Worm (Caenorhabditis elegans) whole organism, L1 larva: ENCODE data around the gene skr-21.

Source experiments
- C16A3.4 ChIP-seq: fragments of 150-350 bp; optimal IDR thresholded peaks from 2 replicates; lab custom pipeline; 2014; ENCODE audit warnings: missing biosample characterization, missing genetic modification characterization
- F16B12.6 ChIP-seq: fragments of 150-350 bp; optimal IDR thresholded peaks from 2 replicates; lab custom pipeline; 2014; ENCODE audit warnings: missing biosample characterization, missing genetic modification characterization
- aha-1 ChIP-seq: fragments of 150-350 bp; optimal IDR thresholded peaks from 2 replicates; lab custom pipeline; 2014; ENCODE audit warnings: missing biosample characterization, missing genetic modification characterization
- alr-1 ChIP-seq: fragments of 200-800 bp; sonication (Bioruptor generic); optimal IDR thresholded peaks from 2 replicates; lab custom pipeline; 2018; ENCODE audit warnings: borderline replicate concordance, mild to moderate bottlenecking, missing genetic modification characterization, missing compliant biosample characterization
- blmp-1 ChIP-seq: fragments of 150-350 bp; optimal IDR thresholded peaks from 2 replicates; lab custom pipeline; 2014; ENCODE audit warnings: missing biosample characterization, missing genetic modification characterization
- ceh-88 ChIP-seq: fragments of 200-800 bp; sonication (Bioruptor generic); IDR thresholded peaks from 2 replicates; pipeline ENCODE4 v1.3.6; 2022; ENCODE audit warnings: missing genetic modification characterization, missing compliant biosample characterization
- efl-1 ChIP-seq, 4 experiments: fragments of 150-350 bp; optimal IDR thresholded peaks in 3 of 4; peaks in 1 of 4; 1 replicate in 1 of 4; 2 replicates in 3 of 4; lab custom pipeline; 2014; ENCODE audit warnings: missing biosample characterization in 2 of 4, missing genetic modification characterization in 2 of 4, missing genetic modification reagents in 2 of 4
- elt-2 ChIP-seq: sonication (generic microtip); optimal IDR thresholded peaks from 2 replicates; lab custom pipeline; 2016; ENCODE audit warnings: missing genetic modification characterization, mild to moderate bottlenecking, inconsistent platforms, missing compliant biosample characterization, missing genetic modification reagents
- grh-1 ChIP-seq: fragments of 200-800 bp; sonication (Bioruptor generic); IDR thresholded peaks from 2 replicates; pipeline ENCODE4 v1.3.6; 2022; ENCODE audit warnings: missing genetic modification reagents, missing genetic modification characterization, missing compliant biosample characterization
- hlh-4 ChIP-seq: sonication (generic microtip); optimal IDR thresholded peaks from 2 replicates; lab custom pipeline; 2016; ENCODE audit warnings: mild to moderate bottlenecking, missing genetic modification characterization, missing compliant biosample characterization
- isw-1 ChIP-seq: fragments of 200-800 bp; sonication (Bioruptor generic); IDR thresholded peaks from 2 replicates; pipeline ENCODE4 v1.3.6; 2022; ENCODE audit warnings: missing genetic modification characterization, missing compliant biosample characterization
- jun-1 ChIP-seq: fragments of 150-350 bp; optimal IDR thresholded peaks from 2 replicates; lab custom pipeline; 2014; ENCODE audit warnings: missing biosample characterization, missing genetic modification reagents, missing genetic modification characterization
- lin-14 ChIP-seq: fragments of 200-800 bp; sonication (Bioruptor generic); optimal IDR thresholded peaks from 2 replicates; lab custom pipeline; 2018; ENCODE audit warnings: mild to moderate bottlenecking, missing genetic modification characterization, moderate library complexity, missing compliant biosample characterization
- lin-35 ChIP-seq, 2 experiments: fragments of 150-350 bp; optimal IDR thresholded peaks; 2 replicates each; lab custom pipeline; 2014; ENCODE audit warnings: missing biosample characterization in 2 of 2, missing genetic modification characterization in 2 of 2, missing genetic modification reagents in 2 of 2
- lsy-2 ChIP-seq, 2 experiments: fragments of 150-350 bp; optimal IDR thresholded peaks; 2 replicates each; lab custom pipeline; 2014; ENCODE audit warnings: missing biosample characterization in 2 of 2, missing genetic modification characterization in 2 of 2
- mab-9 ChIP-seq: fragments of 200-800 bp; sonication (Bioruptor generic); IDR thresholded peaks from 2 replicates; pipeline ENCODE4 v1.3.6; 2022; ENCODE audit warnings: missing genetic modification reagents, missing genetic modification characterization, missing compliant biosample characterization
- mep-1 ChIP-seq: fragments of 150-350 bp; optimal IDR thresholded peaks from 2 replicates; lab custom pipeline; 2014; ENCODE audit warnings: missing biosample characterization, missing genetic modification characterization
- nhr-19 ChIP-seq: fragments of 200-800 bp; sonication (Bioruptor generic); conservative IDR thresholded peaks from 2 replicates; pipeline ENCODE4 v1.3.6; 2022; ENCODE audit warnings: missing genetic modification characterization, missing compliant biosample characterization
- nhr-20 ChIP-seq: sonication (generic microtip); optimal IDR thresholded peaks from 2 replicates; lab custom pipeline; 2016; ENCODE audit warnings: mild to moderate bottlenecking, missing genetic modification characterization, missing compliant biosample characterization
- nhr-47 ChIP-seq: sonication (generic microtip); optimal IDR thresholded peaks from 2 replicates; lab custom pipeline; 2016; ENCODE audit warnings: mild to moderate bottlenecking, missing genetic modification characterization, moderate library complexity, missing compliant biosample characterization
- nhr-71 ChIP-seq: sonication (generic microtip); optimal IDR thresholded peaks from 2 replicates; lab custom pipeline; 2016; ENCODE audit warnings: mild to moderate bottlenecking, missing genetic modification characterization, moderate library complexity, missing compliant biosample characterization
- nhr-76 ChIP-seq: sonication (generic microtip); optimal IDR thresholded peaks from 2 replicates; lab custom pipeline; 2017; ENCODE audit warnings: missing biosample characterization, missing genetic modification characterization
- nhr-77 ChIP-seq: fragments of 150-350 bp; optimal IDR thresholded peaks from 2 replicates; lab custom pipeline; 2014; ENCODE audit warnings: missing biosample characterization, missing genetic modification characterization
- nhr-85 ChIP-seq: sonication (generic microtip); peaks from one replicate; lab custom pipeline; 2016; ENCODE audit warnings: missing genetic modification characterization, inconsistent platforms, missing compliant biosample characterization
- nhr-90 ChIP-seq: sonication (generic microtip); optimal IDR thresholded peaks from 2 replicates; lab custom pipeline; 2016; ENCODE audit warnings: mild to moderate bottlenecking, missing genetic modification characterization, missing compliant biosample characterization; ENCODE audit not compliant: poor library complexity
- pag-3 ChIP-seq: sonication (generic microtip); optimal IDR thresholded peaks from 2 replicates; lab custom pipeline; 2017; ENCODE audit warnings: missing genetic modification characterization, mild to moderate bottlenecking, missing compliant biosample characterization, antibody characterized with exemption, borderline replicate concordance; ENCODE audit not compliant: insufficient read depth
- pax-3 ChIP-seq: fragments of 200-800 bp; sonication (Bioruptor generic); optimal IDR thresholded peaks from 2 replicates; lab custom pipeline; 2018; ENCODE audit warnings: mild to moderate bottlenecking, missing genetic modification characterization, moderate library complexity, missing compliant biosample characterization
- rnt-1 ChIP-seq: sonication (generic microtip); optimal IDR thresholded peaks from 2 replicates; lab custom pipeline; 2016; ENCODE audit warnings: mild to moderate bottlenecking, missing genetic modification characterization, moderate library complexity, missing compliant biosample characterization
- skn-1 ChIP-seq: fragments of 150-350 bp; optimal IDR thresholded peaks from 2 replicates; lab custom pipeline; 2014; ENCODE audit warnings: missing biosample characterization, missing genetic modification characterization
- snpc-4 ChIP-seq: fragments of 150-350 bp; optimal IDR thresholded peaks from 2 replicates; lab custom pipeline; 2014; ENCODE audit warnings: missing biosample characterization, missing genetic modification characterization
- sptf-1 ChIP-seq: fragments of 150-350 bp; optimal IDR thresholded peaks from 2 replicates; lab custom pipeline; 2014; ENCODE audit warnings: missing biosample characterization, missing genetic modification characterization
- sup-37 ChIP-seq: fragments of 200-800 bp; sonication (Bioruptor generic); optimal IDR thresholded peaks from 2 replicates; lab custom pipeline; 2018; ENCODE audit warnings: mild to moderate bottlenecking, missing genetic modification characterization, missing compliant biosample characterization
- tbx-2 ChIP-seq: sonication (generic microtip); optimal IDR thresholded peaks from 2 replicates; lab custom pipeline; 2016; ENCODE audit warnings: missing genetic modification characterization, missing compliant biosample characterization
- tlp-1 ChIP-seq: fragments of 150-350 bp; optimal IDR thresholded peaks from 2 replicates; lab custom pipeline; 2014; ENCODE audit warnings: missing biosample characterization, missing genetic modification characterization
- unc-130 ChIP-seq: fragments of 150-350 bp; optimal IDR thresholded peaks from 2 replicates; lab custom pipeline; 2017; ENCODE audit warnings: missing biosample characterization, missing genetic modification characterization, inconsistent platforms
- unc-86 ChIP-seq: sonication (generic microtip); optimal IDR thresholded peaks from 2 replicates; lab custom pipeline; 2016; ENCODE audit warnings: missing genetic modification characterization, missing compliant biosample characterization
- zag-1 ChIP-seq: fragments of 150-350 bp; optimal IDR thresholded peaks from 2 replicates; lab custom pipeline; 2014; ENCODE audit warnings: missing biosample characterization, missing genetic modification characterization
- zip-4 ChIP-seq: fragments of 200-800 bp; sonication (Bioruptor generic); optimal IDR thresholded peaks from 2 replicates; lab custom pipeline; 2018; ENCODE audit warnings: mild to moderate bottlenecking, missing genetic modification characterization, moderate library complexity, missing compliant biosample characterization
- ztf-4 ChIP-seq: fragments of 150-350 bp; optimal IDR thresholded peaks from 2 replicates; lab custom pipeline; 2014; ENCODE audit warnings: missing biosample characterization, missing genetic modification characterization

The skr-21 gene

ce11 chrX:13224608-13225007 lies 1.9 kb downstream of the skr-21 start, which contains the start of gene skr-19:
TSS of gene skr-19 (minus strand) at chrX:13224708.
- TF ChIP-seq jun-1 (tag; lab: Kevin White, UChicago): no peak
- no peak for TF ChIP-seq sup-37 (GFP tag; lab: Kevin White, UChicago)
- no peak for TF ChIP-seq skn-1 (tag; lab: Kevin White, UChicago)
- TF ChIP-seq C16A3.4: no peak
- no peak for TF ChIP-seq hlh-4 (tag; lab: Kevin White, UChicago)
- TF ChIP-seq grh-1: no peak
- TF ChIP-seq ztf-4 (tag; lab: Kevin White, UChicago): no peak

DNA sequence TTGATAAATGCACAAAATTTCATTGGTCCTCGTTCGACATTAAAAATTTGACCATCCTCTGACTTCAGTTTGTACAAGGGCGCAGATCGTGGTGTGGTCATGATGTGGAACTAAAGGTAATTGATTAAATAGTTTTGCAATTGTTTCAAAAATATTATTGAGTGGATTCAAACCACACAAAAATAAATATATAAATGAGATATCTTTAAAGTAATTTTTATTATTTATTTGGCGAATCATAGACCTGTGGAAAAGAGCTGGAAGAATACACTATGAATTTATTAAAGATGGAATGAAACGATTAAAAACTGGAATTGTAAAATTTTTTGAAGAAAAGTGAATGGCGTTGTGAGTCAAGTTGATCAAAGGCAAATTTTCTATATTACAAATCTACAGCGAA lies 3.0 kb downstream of the skr-21 start, which contains the start of gene skr-20:
Gene skr-20, minus strand, starts transcription at position 101 of the 400 bp plus-strand sequence.
- no peak for TF ChIP-seq zag-1 (tag; lab: Kevin White, UChicago)
- no peak for TF ChIP-seq lin-14 (GFP tag; lab: Kevin White, UChicago)
- TF ChIP-seq pax-3: no peak
- no peak for TF ChIP-seq tlp-1 (tag; lab: Kevin White, UChicago)
- no peak for TF ChIP-seq tbx-2 (tag; lab: Kevin White, UChicago)
- TF ChIP-seq isw-1 (GFP tag; lab: Robert Waterston, UW): no peak
- no peak for TF ChIP-seq nhr-77
- TF ChIP-seq nhr-19: no peak
- no peak for TF ChIP-seq efl-1 (optimal IDR thresholded peaks at IDR 0.05; lab: Kevin White, UChicago)
- no peak for TF ChIP-seq efl-1 (GFP tag; optimal IDR thresholded peaks at IDR 0.05 in 1 of 2; lab: Kevin White, UChicago)
- TF ChIP-seq nhr-47 (tag; lab: Kevin White, UChicago): no peak
- no peak for TF ChIP-seq unc-86 (tag; lab: Kevin White, UChicago)
- TF ChIP-seq elt-2 (tag; lab: Kevin White, UChicago): no peak

DNA sequence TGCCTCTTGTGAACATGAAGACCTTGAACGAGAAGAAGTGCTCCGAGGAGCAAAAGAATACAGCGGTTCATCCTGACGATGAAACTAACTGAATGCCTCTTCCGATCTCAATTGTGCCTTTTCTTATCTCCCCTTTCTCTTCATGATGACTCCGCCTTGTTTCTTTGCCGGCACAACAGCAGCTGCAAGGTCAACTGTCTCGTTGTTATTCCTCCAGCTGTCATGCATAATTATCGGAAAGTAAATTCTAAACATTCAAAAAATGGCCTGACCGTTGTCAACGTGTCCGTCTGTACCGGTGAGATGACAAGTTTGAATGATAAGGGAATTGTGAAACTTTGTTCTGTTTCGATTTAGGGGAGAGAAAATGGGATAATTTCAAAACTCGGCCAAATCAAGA lies 5.1 kb downstream of the skr-21 start, which contains the start of gene asp-4:
Gene asp-4, minus strand, starts transcription at position 106 of the 400 bp plus-strand sequence.
- TF ChIP-seq mep-1 (peak; percentile 37), mab-9 (GFP tag; lab: Robert Waterston, UW) (0 out of 2 replicates have a peak, but pooled peaks have one; percentile 14), blmp-1 (tag; lab: Kevin White, UChicago) (peak; percentile 40), lin-14 (GFP tag; lab: Kevin White, UChicago) (peak; percentile 39), nhr-85 (peak; percentile 69), nhr-19 (no peak), aha-1 (tag; lab: Kevin White, UChicago) (no peak), alr-1 (tag; lab: Kevin White, UChicago) (no peak)
- TF ChIP-seq, all 84 proteins: peak for 5

DNA sequence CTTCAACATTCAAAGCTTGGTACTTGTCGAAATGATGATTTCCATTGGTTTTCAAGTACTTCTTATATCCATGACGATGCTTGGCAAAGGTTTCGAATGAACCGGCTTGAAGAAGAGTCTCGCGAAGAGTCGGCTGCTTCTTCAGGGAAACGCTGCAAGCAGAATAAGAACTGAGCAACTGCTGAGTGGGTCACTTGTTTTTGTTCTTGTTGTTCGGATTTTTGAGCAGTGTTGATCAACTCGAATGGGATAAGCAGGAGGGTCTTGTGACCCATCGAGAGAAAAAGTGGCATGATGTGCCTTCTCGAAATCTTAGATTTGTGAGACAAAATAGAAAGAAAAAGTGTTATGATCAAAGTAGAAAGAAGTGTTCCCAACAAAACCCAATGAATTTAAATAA lies 5.9 kb downstream of the skr-21 start:
- TF ChIP-seq pag-3 (tag; lab: Kevin White, UChicago): peak; percentile 71
- peak; percentile 36 for TF ChIP-seq unc-130 (tag; lab: Kevin White, UChicago)
- peak in 1 of 2 experiments; percentile 0 for TF ChIP-seq lin-35 (GFP tag; optimal IDR thresholded peaks at IDR 0.05; lab: Kevin White, UChicago)
- TF ChIP-seq nhr-76: no peak
- TF ChIP-seq snpc-4 (tag; lab: Kevin White, UChicago): peak; percentile 84
- TF ChIP-seq nhr-20 (tag; lab: Kevin White, UChicago): peak; percentile 5
- TF ChIP-seq nhr-71 (tag; lab: Kevin White, UChicago): peak; percentile 59
- no peak for TF ChIP-seq isw-1 (GFP tag; lab: Robert Waterston, UW)
- no peak for TF ChIP-seq zip-4 (GFP tag; lab: Kevin White, UChicago)
- peak; percentile 65 for TF ChIP-seq rnt-1 (tag; lab: Kevin White, UChicago)
- TF ChIP-seq F16B12.6 (tag; lab: Kevin White, UChicago): no peak
- TF ChIP-seq lin-14 (GFP tag; lab: Kevin White, UChicago): peak; percentile 69
- no peak for TF ChIP-seq nhr-90
- TF ChIP-seq lsy-2 (tag; optimal IDR thresholded peaks at IDR 0.05; lab: Kevin White, UChicago): peak in 1 of 2 experiments; percentile 40
- no peak for TF ChIP-seq ceh-88
- no peak for TF ChIP-seq sptf-1 (tag; lab: Kevin White, UChicago)
- TF ChIP-seq, all 84 proteins: peak for 9
